Worm (Caenorhabditis elegans): ENCODE results near the gene W07G4.8.

Gene W07G4.8

ce11 chrV:13003378-13003777 is 46.0 kb downstream of the W07G4.8 start (continued):
- peak; percentile 80 for TF ChIP-seq gmeb-2 (tag; optimal IDR thresholded peaks at IDR 0.05)
- peak; percentile 12 for TF ChIP-seq hlh-30 (tag; optimal IDR thresholded peaks at IDR 0.05; ENCODE audit: insufficient read depth)
- TF ChIP-seq ceh-9 (tag; optimal IDR thresholded peaks at IDR 0.05): peak; percentile 78
- TF ChIP-seq pag-3 (tag; optimal IDR thresholded peaks at IDR 0.05; ENCODE audit: borderline replicate concordance): peak; percentile 66
- peak; percentile 74 for TF ChIP-seq lin-11 (tag; optimal IDR thresholded peaks at IDR 0.05)
- TF ChIP-seq elt-4 (tag; optimal IDR thresholded peaks at IDR 0.05): no peak
- TF ChIP-seq pha-4 (tag; optimal IDR thresholded peaks at IDR 0.05): no peak
- peak; percentile 83 for TF ChIP-seq ceh-6 (GFP tag; optimal IDR thresholded peaks at IDR 0.05)
- peak; percentile 83 for TF ChIP-seq ceh-45 (GFP tag; IDR thresholded peaks at IDR 0.05)
- TF ChIP-seq ref-2 (tag; optimal IDR thresholded peaks at IDR 0.05): peak; percentile 65
- TF ChIP-seq ceh-2 (tag; optimal IDR thresholded peaks at IDR 0.05): peak; percentile 73
- no peak for TF ChIP-seq fkh-10 (GFP tag; optimal IDR thresholded peaks at IDR 0.05)
- TF ChIP-seq nfya-1 (tag; optimal IDR thresholded peaks at IDR 0.05): peak; percentile 47
- peak; percentile 83 for TF ChIP-seq C08G9.2 (tag; optimal IDR thresholded peaks at IDR 0.05)
- peak; percentile 83 for TF ChIP-seq F13H6.1 (tag; optimal IDR thresholded peaks at IDR 0.05)
- peak; percentile 82 for TF ChIP-seq dmd-4 (tag; optimal IDR thresholded peaks at IDR 0.05; ENCODE audit: borderline replicate concordance)
- peak; percentile 82 for TF ChIP-seq ceh-18 (tag; optimal IDR thresholded peaks at IDR 0.05)
- peak; percentile 68 for TF ChIP-seq K09A11.1 (tag; optimal IDR thresholded peaks at IDR 0.05; ENCODE audit: insufficient read depth)
- peak; percentile 86 for TF ChIP-seq K02D7.2 (tag; optimal IDR thresholded peaks at IDR 0.05)
- TF ChIP-seq eyg-1 (tag; optimal IDR thresholded peaks at IDR 0.05): peak; percentile 65

ce11 chrV:13002070-13002469 is 47.3 kb downstream of the W07G4.8 start, which contains the start of gene inft-2:
inft-2 (plus strand) TSS chrV:13002317.
- TF ChIP-seq ceh-6 (GFP tag; optimal IDR thresholded peaks at IDR 0.05) (no peak), nhr-232 (tag; optimal IDR thresholded peaks at IDR 0.05) (no peak), pag-3 (tag; optimal IDR thresholded peaks at IDR 0.05; ENCODE audit: borderline replicate concordance) (no peak), unc-3 (GFP tag; conservative IDR thresholded peaks at IDR 0.05) (no peak), unc-3 (tag; optimal IDR thresholded peaks at IDR 0.05) (no peak), che-1 (tag; optimal IDR thresholded peaks at IDR 0.05) (no peak), T23F11.4 (GFP tag; optimal IDR thresholded peaks at IDR 0.05) (no peak), ceh-30 (tag; optimal IDR thresholded peaks at IDR 0.05) (no peak), dmd-4 (tag; optimal IDR thresholded peaks at IDR 0.05; ENCODE audit: borderline replicate concordance) (no peak), ceh-18 (tag; optimal IDR thresholded peaks at IDR 0.05) (no peak), pha-4 (tag; optimal IDR thresholded peaks at IDR 0.05) (no peak), pax-1 (tag; optimal IDR thresholded peaks at IDR 0.05) (no peak)

ce11 chrV:13000068-13000467 is 49.3 kb downstream of the W07G4.8 start:
- TF ChIP-seq nhr-11 (tag; optimal IDR thresholded peaks at IDR 0.05) (no peak), hlh-6 (tag; optimal IDR thresholded peaks at IDR 0.05) (no peak), nfya-1 (tag; optimal IDR thresholded peaks at IDR 0.05) (no peak), lim-6 (tag; optimal IDR thresholded peaks at IDR 0.05) (no peak), pqm-1 (tag; optimal IDR thresholded peaks at IDR 0.05) (no peak), rnt-1 (tag; optimal IDR thresholded peaks at IDR 0.05) (no peak), unc-42 (tag; optimal IDR thresholded peaks at IDR 0.05) (no peak)

- TF ChIP-seq fkh-6 (tag; optimal IDR thresholded peaks at IDR 0.05) (no peak), ceh-45 (GFP tag; IDR thresholded peaks at IDR 0.05) (no peak), tbx-2 (tag; optimal IDR thresholded peaks at IDR 0.05) (no peak), odd-2 (tag; optimal IDR thresholded peaks at IDR 0.05) (no peak), tbx-7 (tag; optimal IDR thresholded peaks at IDR 0.05) (no peak), ref-2 (tag; optimal IDR thresholded peaks at IDR 0.05) (no peak), nhr-232 (tag; optimal IDR thresholded peaks at IDR 0.05) (no peak), hlh-13 (GFP tag; optimal IDR thresholded peaks at IDR 0.05) (no peak), hlh-15 (tag; optimal IDR thresholded peaks at IDR 0.05) (no peak), ceh-22 (tag; optimal IDR thresholded peaks at IDR 0.05) (no peak), ceh-6 (GFP tag; optimal IDR thresholded peaks at IDR 0.05) (no peak)
Observed at ce11 chrV:12999559-12999958, 49.8 kb downstream of the W07G4.8 start, which contains the start of gene far-4. far-4 (minus strand) TSS chrV:12999659.

Data from whole organism, late embryonic.